Fruit fly (Drosophila melanogaster): ENCODE results near the gene Septin1.

dm6 chrX:21366311-21366990 is 8.4 kb downstream of the Septin1 start:
- peak; percentile 52 for TF ChIP-seq Dif (GFP tag; optimal IDR thresholded peaks at IDR 0.05; ENCODE audit: partially characterized antibody)
- peak; percentile 80 for TF ChIP-seq fru (GFP tag; optimal IDR thresholded peaks at IDR 0.05)
- no peak for TF ChIP-seq Mio (GFP tag; optimal IDR thresholded peaks at IDR 0.05)
- TF ChIP-seq h (GFP tag; optimal IDR thresholded peaks at IDR 0.05): peak; percentile 87

Measured in whole organism, wandering third instar larva.